Worm (Caenorhabditis elegans) whole organism, early embryonic: ENCODE results near the gene sri-19.

ENCODE experiments used
- F13C5.2 ChIP-seq: sonication (generic microtip); optimal IDR thresholded peaks from 2 replicates; lab custom pipeline; 2017; ENCODE audit warnings: mild to moderate bottlenecking, missing genetic modification characterization, inconsistent platforms, missing compliant biosample characterization
- ama-1 ChIP-seq: fragments of 150-350 bp; optimal IDR thresholded peaks from 2 replicates; lab custom pipeline; 2014
- ceh-13 ChIP-seq: fragments of 200-800 bp; sonication (Bioruptor generic); optimal IDR thresholded peaks from 2 replicates; lab custom pipeline; 2018; ENCODE audit warnings: mild to moderate bottlenecking, missing genetic modification characterization, missing compliant biosample characterization
- ceh-36 ChIP-seq: sonication (generic microtip); optimal IDR thresholded peaks from 2 replicates; lab custom pipeline; 2016; ENCODE audit warnings: missing genetic modification characterization, inconsistent platforms, missing compliant biosample characterization
- flt-1 ChIP-seq: fragments of 200-800 bp; sonication (Bioruptor generic); IDR thresholded peaks from 2 replicates; pipeline ENCODE4 v1.3.6; 2022; ENCODE audit warnings: missing genetic modification characterization, missing compliant biosample characterization
- tbx-37 ChIP-seq: fragments of 200-800 bp; sonication (Bioruptor generic); conservative IDR thresholded peaks from 2 replicates; pipeline ENCODE4 v1.3.6; 2022; ENCODE audit warnings: missing genetic modification reagents, missing genetic modification characterization, missing compliant biosample characterization

- TF ChIP-seq flt-1 (GFP tag; lab: Robert Waterston, UW), result no peak
- peak; percentile 51 for TF ChIP-seq F13C5.2 (tag; lab: Kevin White, UChicago)
- TF ChIP-seq ama-1, result no peak
- TF ChIP-seq tbx-37, result no peak
- TF ChIP-seq ceh-13 (GFP tag; lab: Kevin White, UChicago), result no peak
- no peak for TF ChIP-seq ceh-36 (tag; lab: Kevin White, UChicago)
These were observed 39.2 kb upstream of the sri-19 start for ce11 chrIV:10918877-10919560.
